Fruit fly (Drosophila melanogaster): ENCODE results near the gene ND-13A.

- TF ChIP-seq fkh (GFP tag; optimal IDR thresholded peaks at IDR 0.05) (no peak), acj6 (GFP tag; optimal IDR thresholded peaks at IDR 0.05) (no peak), CG3032 (tag; optimal IDR thresholded peaks at IDR 0.05) (no peak)
Measured at dm6 chr2L:5100577-5100976, 489 bp upstream of the ND-13A start, which contains the start of gene Msp300.
